Worm (Caenorhabditis elegans): ENCODE measurements around the gene mrp-6.

The mrp-6 gene

DNA sequence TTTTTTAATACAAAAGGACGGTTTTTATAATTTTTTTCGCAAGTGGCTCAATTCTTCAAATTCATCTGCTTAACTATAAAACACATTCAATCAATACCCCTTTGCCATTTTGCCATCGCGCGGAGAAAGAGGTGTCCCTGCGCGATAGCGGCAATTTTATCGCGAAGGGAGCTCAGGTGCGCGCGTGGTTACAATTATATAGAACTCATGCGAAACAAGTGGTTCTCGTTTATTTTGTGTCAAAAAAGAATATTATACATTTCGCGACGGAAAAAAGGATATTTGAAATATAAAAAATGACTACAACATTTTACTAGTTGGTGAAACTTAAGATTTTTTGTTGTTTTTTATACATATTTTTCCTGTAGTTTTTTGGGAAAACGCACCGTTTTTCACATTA lies 22.6 kb upstream of the mrp-6 start (continued):
- peak; percentile 89 for TF ChIP-seq dmd-9 (GFP tag; IDR thresholded peaks at IDR 0.05)
- TF ChIP-seq sdz-12 (GFP tag; optimal IDR thresholded peaks at IDR 0.05) = peak; percentile 81
- peak; percentile 99 for TF ChIP-seq jun-1 (tag; optimal IDR thresholded peaks at IDR 0.05)
- peak; percentile 95 for TF ChIP-seq mxl-3 (GFP tag; optimal IDR thresholded peaks at IDR 0.05)
- TF ChIP-seq arid-1 (GFP tag; conservative IDR thresholded peaks at IDR 0.05) = peak; percentile 98
- peak; percentile 77 for TF ChIP-seq dpl-1 (GFP tag; optimal IDR thresholded peaks at IDR 0.05)
- peak; percentile 96 for TF ChIP-seq lin-13 (GFP tag; optimal IDR thresholded peaks at IDR 0.05)
- peak; percentile 44 for TF ChIP-seq lin-15B (tag; optimal IDR thresholded peaks at IDR 0.05)
- TF ChIP-seq lsy-2 (tag; optimal IDR thresholded peaks at IDR 0.05) = peak; percentile 97
- TF ChIP-seq ztf-11 (tag; optimal IDR thresholded peaks at IDR 0.05) = peak; percentile 67
- TF ChIP-seq daf-12 (tag; optimal IDR thresholded peaks at IDR 0.05) = no peak
- TF ChIP-seq lin-29 (GFP tag; IDR thresholded peaks at IDR 0.05) = peak; percentile 99
- peak; percentile 99 for TF ChIP-seq duxl-1 (tag; optimal IDR thresholded peaks at IDR 0.05; ENCODE audit: poor library complexity)
- no peak for TF ChIP-seq daf-19 (GFP tag; conservative IDR thresholded peaks at IDR 0.05)
- TF ChIP-seq ceh-28 (tag; optimal IDR thresholded peaks at IDR 0.05) = peak; percentile 97
- TF ChIP-seq mdt-29 (GFP tag; IDR thresholded peaks at IDR 0.05) = peak; percentile 96
- TF ChIP-seq nhr-41 (GFP tag; IDR thresholded peaks at IDR 0.05) = peak; percentile 88
- peak; percentile 99 for TF ChIP-seq fos-1 (tag; optimal IDR thresholded peaks at IDR 0.05)
- peak; percentile 67 for TF ChIP-seq egl-27 (tag; optimal IDR thresholded peaks at IDR 0.05)

DNA sequence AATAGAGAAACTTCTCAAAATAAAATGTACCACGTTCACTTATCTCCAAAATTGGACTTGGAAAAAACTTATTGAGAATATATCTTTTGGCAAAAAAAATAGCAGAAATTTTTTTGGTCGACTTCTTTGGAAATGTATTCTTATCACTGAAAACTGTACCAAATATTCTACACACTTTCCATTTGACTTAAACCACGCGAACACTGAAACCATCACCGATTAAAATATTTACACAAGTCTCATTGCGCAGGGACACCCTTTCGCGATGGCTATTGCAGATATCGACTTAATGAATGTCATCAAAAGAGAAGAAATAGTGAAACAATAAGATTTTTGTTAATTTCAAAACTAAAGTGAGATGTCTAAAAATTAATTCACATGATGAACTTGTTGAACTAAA lies 21.9 kb upstream of the mrp-6 start:
- TF ChIP-seq attf-4 (tag; optimal IDR thresholded peaks at IDR 0.05) (no peak), dve-1 (tag; optimal IDR thresholded peaks at IDR 0.05; ENCODE audit: insufficient read depth) (peak; percentile 85), nhr-28 (tag; optimal IDR thresholded peaks at IDR 0.05) (peak; percentile 69), set-16 (GFP tag; IDR thresholded peaks at IDR 0.05) (no peak), ceh-20 (GFP tag; IDR thresholded peaks at IDR 0.05) (0 out of 2 replicates have a peak, but pooled peaks have one; percentile 11), hif-1 (tag; optimal IDR thresholded peaks at IDR 0.05) (no peak), ama-1 (optimal IDR thresholded peaks at IDR 0.05) (no peak), mxl-2 (GFP tag; conservative IDR thresholded peaks at IDR 0.05) (no peak), lin-38 (GFP tag; IDR thresholded peaks at IDR 0.05) (no peak; the same call in 1 of the 2 replicates), lim-7 (GFP tag; IDR thresholded peaks at IDR 0.05) (no peak), madf-5 (GFP tag; IDR thresholded peaks at IDR 0.05) (0 out of 4 replicates have a peak, but pooled peaks of 1 of the 2 experiments have one; percentile 48), gei-8 (GFP tag; optimal IDR thresholded peaks at IDR 0.05) (no peak), aha-1 (tag) (peak; percentile 40), zfp-3 (GFP tag; conservative IDR thresholded peaks at IDR 0.05) (0 out of 2 replicates have a peak, but pooled peaks have one; percentile 22), unc-62 (GFP tag; optimal IDR thresholded peaks at IDR 0.05 in 1 of 2) (no peak), unc-62 (tag; optimal IDR thresholded peaks at IDR 0.05) (no peak), ceh-82 (tag; optimal IDR thresholded peaks at IDR 0.05) (no peak), ceh-28 (tag; optimal IDR thresholded peaks at IDR 0.05) (no peak), hmg-1.1 (GFP tag; IDR thresholded peaks at IDR 0.05) (peak; percentile 76), nhr-6 (tag; optimal IDR thresholded peaks at IDR 0.05) (no peak), saeg-2 (GFP tag; IDR thresholded peaks at IDR 0.05) (peak; percentile 83), dmd-8 (GFP tag; IDR thresholded peaks at IDR 0.05) (no peak), daf-8 (GFP tag; IDR thresholded peaks at IDR 0.05) (no peak), tag-97 (GFP tag; IDR thresholded peaks at IDR 0.05) (no peak), ztf-11 (tag; optimal IDR thresholded peaks at IDR 0.05) (no peak), mes-2 (tag; optimal IDR thresholded peaks at IDR 0.05; ENCODE audit: poor library complexity, severe bottlenecking) (peak; percentile 88), nhr-76 (tag; optimal IDR thresholded peaks at IDR 0.05) (no peak), madf-9 (GFP tag; conservative IDR thresholded peaks at IDR 0.05) (peak; percentile 50; the same call in 1 of the 2 replicates), Y105C5A.15 (GFP tag; IDR thresholded peaks at IDR 0.05) (no peak), dpl-1 (GFP tag; optimal IDR thresholded peaks at IDR 0.05) (no peak), egl-43 (GFP tag; IDR thresholded peaks at IDR 0.05) (peak; percentile 41; the same call in 1 of the 2 replicates), jun-1 (tag; optimal IDR thresholded peaks at IDR 0.05) (peak; percentile 54), tra-1 (GFP tag; IDR thresholded peaks at IDR 0.05) (0 out of 2 replicates have a peak, but pooled peaks have one; percentile 18), nhr-11 (tag; optimal IDR thresholded peaks at IDR 0.05) (peak; percentile 77), ztf-7 (tag; optimal IDR thresholded peaks at IDR 0.05) (peak; percentile 53), nhr-41 (GFP tag; IDR thresholded peaks at IDR 0.05) (no peak), nhr-237 (tag; optimal IDR thresholded peaks at IDR 0.05) (peak; percentile 36)

All from whole organism, L4 larva.